Worm (Caenorhabditis elegans) whole organism, early embryonic: ENCODE measurements around the gene F25E5.5.

Experiments used
- B0310.2 ChIP-seq: sonication (generic microtip); optimal IDR thresholded peaks from 2 replicates; lab custom pipeline; 2016; ENCODE audit warnings: mild to moderate bottlenecking, missing genetic modification characterization, missing compliant biosample characterization
- aly-1 ChIP-seq: sonication (generic microtip); optimal IDR thresholded peaks from 2 replicates; lab custom pipeline; 2016; ENCODE audit warnings: missing genetic modification characterization, missing compliant biosample characterization
- ama-1 ChIP-seq: fragments of 150-350 bp; optimal IDR thresholded peaks from 2 replicates; lab custom pipeline; 2014

ce11 chrV:7464696-7465095 is 17.6 kb downstream of the F25E5.5 start, which contains the start of gene srh-89:
- TF ChIP-seq ama-1 (no peak), aly-1 (tag; lab: Kevin White, UChicago) (no peak), B0310.2 (tag; lab: Kevin White, UChicago) (no peak)
